Worm (Caenorhabditis elegans) whole organism, L4 larva: ENCODE measurements around the gene gcna-1.

Experiments
- F10B5.3 ChIP-seq: sonication (generic microtip); optimal IDR thresholded peaks from 2 replicates; lab custom pipeline; 2016; ENCODE audit warnings: mild to moderate bottlenecking, missing genetic modification characterization, missing compliant biosample characterization
- F26F4.8 ChIP-seq: fragments of 200-800 bp; sonication (Bioruptor generic); conservative IDR thresholded peaks from 2 replicates; pipeline ENCODE4 v1.3.6; 2022; ENCODE audit warnings: missing genetic modification characterization, missing compliant biosample characterization
- F44E2.7 ChIP-seq: fragments of 200-800 bp; sonication (Bioruptor generic); IDR thresholded peaks from 2 replicates; pipeline ENCODE4 v2.1.2; 2022; ENCODE audit warnings: missing genetic modification characterization, missing compliant biosample characterization
- R02D3.7 ChIP-seq: fragments of 150-350 bp; sonication (generic microtip); optimal IDR thresholded peaks from 3 replicates; lab custom pipeline; 2014; ENCODE audit warnings: missing biosample characterization, missing genetic modification characterization
- T20F7.1 ChIP-seq: fragments of 200-800 bp; sonication (Bioruptor generic); optimal IDR thresholded peaks from 2 replicates; lab custom pipeline; 2018; ENCODE audit warnings: mild to moderate bottlenecking, missing genetic modification characterization, missing compliant biosample characterization
- Y48G9A.11 ChIP-seq: fragments of 200-800 bp; sonication (Bioruptor generic); IDR thresholded peaks from 2 replicates; pipeline ENCODE4 v1.3.6; 2022; ENCODE audit warnings: missing genetic modification reagents, missing genetic modification characterization, missing compliant biosample characterization
- ZK337.2 ChIP-seq: fragments of 200-800 bp; sonication (Bioruptor generic); IDR thresholded peaks from 2 replicates; pipeline ENCODE4 v1.3.6; 2022; ENCODE audit warnings: missing genetic modification reagents, missing genetic modification characterization, missing compliant biosample characterization
- aha-1 ChIP-seq: fragments of 150-350 bp; peaks from one replicate; lab custom pipeline; 2014; ENCODE audit warnings: missing biosample characterization, missing genetic modification characterization
- ama-1 ChIP-seq: fragments of 150-350 bp; optimal IDR thresholded peaks from 2 replicates; lab custom pipeline; 2014; ENCODE audit warnings: inconsistent platforms, mixed read lengths
- arid-1 ChIP-seq: fragments of 200-800 bp; sonication (Bioruptor generic); conservative IDR thresholded peaks from 2 replicates; pipeline ENCODE4 v1.3.6; 2022; ENCODE audit warnings: missing genetic modification reagents, missing genetic modification characterization, missing compliant biosample characterization
- ceh-28 ChIP-seq: fragments of 150-350 bp; optimal IDR thresholded peaks from 2 replicates; lab custom pipeline; 2014; ENCODE audit warnings: missing biosample characterization, missing genetic modification reagents, missing genetic modification characterization
- cey-2 ChIP-seq: sonication (generic microtip); optimal IDR thresholded peaks from 3 replicates; lab custom pipeline; 2017; ENCODE audit warnings: missing genetic modification characterization, mild to moderate bottlenecking, missing compliant biosample characterization, antibody characterized with exemption, borderline replicate concordance; ENCODE audit not compliant: insufficient read depth
- daf-19 ChIP-seq: fragments of 200-800 bp; sonication (Bioruptor generic); conservative IDR thresholded peaks from 2 replicates; pipeline ENCODE4 v1.3.6; 2022; ENCODE audit warnings: missing genetic modification characterization, missing compliant biosample characterization
- dmd-6 ChIP-seq: fragments of 200-800 bp; sonication (Bioruptor generic); IDR thresholded peaks from 2 replicates; pipeline ENCODE4 v1.3.6; 2022; ENCODE audit warnings: missing genetic modification reagents, missing genetic modification characterization, missing compliant biosample characterization
- dpl-1 ChIP-seq: fragments of 150-350 bp; optimal IDR thresholded peaks from 2 replicates; lab custom pipeline; 2014; ENCODE audit warnings: missing biosample characterization, missing genetic modification reagents, missing genetic modification characterization
- egl-27 ChIP-seq: sonication (generic microtip); optimal IDR thresholded peaks from 3 replicates; lab custom pipeline; 2017; ENCODE audit warnings: missing biosample characterization, missing genetic modification reagents, missing genetic modification characterization
- fos-1 ChIP-seq: fragments of 150-350 bp; optimal IDR thresholded peaks from 2 replicates; lab custom pipeline; 2014; ENCODE audit warnings: missing biosample characterization, missing genetic modification characterization
- gei-8 ChIP-seq: fragments of 200-800 bp; sonication (Bioruptor generic); optimal IDR thresholded peaks from 2 replicates; lab custom pipeline; 2018; ENCODE audit warnings: mild to moderate bottlenecking, missing genetic modification characterization, missing compliant biosample characterization
- hif-1 ChIP-seq, 2 experiments: sonication (generic microtip); optimal IDR thresholded peaks; 2 replicates each; lab custom pipeline; 2016 to 2017; ENCODE audit warnings: missing compliant biosample characterization in 2 of 2, missing genetic modification characterization in 2 of 2, missing genetic modification reagents in 2 of 2, missing genotype in 2 of 2, mild to moderate bottlenecking in 1 of 2
- hlh-11 ChIP-seq: fragments of 200-800 bp; sonication (Bioruptor generic); optimal IDR thresholded peaks from 2 replicates; lab custom pipeline; 2018; ENCODE audit warnings: mild to moderate bottlenecking, missing genetic modification characterization, missing compliant biosample characterization
- hlh-30 ChIP-seq: sonication (generic microtip); optimal IDR thresholded peaks from 2 replicates; lab custom pipeline; 2017; ENCODE audit warnings: antibody characterized with exemption, mild to moderate bottlenecking, missing genetic modification characterization, missing compliant biosample characterization; ENCODE audit not compliant: insufficient read depth
- hmg-1.1 ChIP-seq: fragments of 200-800 bp; sonication (Bioruptor generic); IDR thresholded peaks from 2 replicates; pipeline ENCODE4 v1.3.6; 2022; ENCODE audit warnings: missing genetic modification reagents, missing genetic modification characterization, missing compliant biosample characterization
- lin-1 ChIP-seq: fragments of 200-800 bp; sonication (Bioruptor generic); IDR thresholded peaks from 2 replicates; pipeline ENCODE4 v1.3.6; 2022; ENCODE audit warnings: missing genetic modification reagents, missing genetic modification characterization, missing compliant biosample characterization
- lin-15B ChIP-seq: fragments of 150-350 bp; sonication (generic microtip); optimal IDR thresholded peaks from 3 replicates; lab custom pipeline; 2014; ENCODE audit warnings: missing biosample characterization, missing genetic modification characterization
- lin-29 ChIP-seq: fragments of 200-800 bp; sonication (Bioruptor generic); IDR thresholded peaks from 2 replicates; pipeline ENCODE4 v1.3.6; 2022; ENCODE audit warnings: missing genetic modification reagents, missing genetic modification characterization, missing compliant biosample characterization
- lsy-2 ChIP-seq, 2 experiments: fragments of 150-350 bp in 1 of 2; sonication (generic microtip) in 1 of 2; optimal IDR thresholded peaks; 2 replicates each; lab custom pipeline; 2014 to 2017; ENCODE audit warnings: missing biosample characterization in 2 of 2, missing genetic modification characterization in 2 of 2
- mes-2 ChIP-seq: sonication (generic microtip); optimal IDR thresholded peaks from 2 replicates; lab custom pipeline; 2016; ENCODE audit warnings: missing genotype, mild to moderate bottlenecking, missing genetic modification characterization, missing compliant biosample characterization; ENCODE audit not compliant: poor library complexity, severe bottlenecking
- mxl-3 ChIP-seq: fragments of 200-800 bp; sonication (Bioruptor generic); optimal IDR thresholded peaks from 2 replicates; lab custom pipeline; 2018; ENCODE audit warnings: mild to moderate bottlenecking, missing genetic modification characterization, missing compliant biosample characterization
- nhr-102 ChIP-seq: sonication (generic microtip); optimal IDR thresholded peaks from 2 replicates; lab custom pipeline; 2016; ENCODE audit warnings: mild to moderate bottlenecking, missing genetic modification characterization, moderate library complexity, missing compliant biosample characterization
- nhr-25 ChIP-seq: sonication (generic microtip); optimal IDR thresholded peaks from 2 replicates; lab custom pipeline; 2017; ENCODE audit warnings: missing genetic modification characterization, mild to moderate bottlenecking, missing compliant biosample characterization, antibody characterized with exemption, moderate library complexity, borderline replicate concordance; ENCODE audit not compliant: insufficient read depth
- nhr-28 ChIP-seq: fragments of 150-350 bp; optimal IDR thresholded peaks from 2 replicates; lab custom pipeline; 2014; ENCODE audit warnings: missing biosample characterization, missing genetic modification characterization
- nhr-6 ChIP-seq: fragments of 150-350 bp; optimal IDR thresholded peaks from 2 replicates; lab custom pipeline; 2014; ENCODE audit warnings: missing biosample characterization, missing genetic modification characterization
- nhr-77 ChIP-seq: fragments of 150-350 bp; optimal IDR thresholded peaks from 2 replicates; lab custom pipeline; 2014; ENCODE audit warnings: missing biosample characterization, missing genetic modification characterization
- pqm-1 ChIP-seq: sonication (generic microtip); optimal IDR thresholded peaks from 2 replicates; lab custom pipeline; 2017; ENCODE audit warnings: missing biosample characterization, missing genetic modification characterization
- rbr-2 ChIP-seq: sonication (generic microtip); optimal IDR thresholded peaks from 2 replicates; lab custom pipeline; 2016; ENCODE audit warnings: missing genotype, missing genetic modification characterization, missing compliant biosample characterization
- sdz-12 ChIP-seq: fragments of 200-800 bp; sonication (Bioruptor generic); optimal IDR thresholded peaks from 2 replicates; lab custom pipeline; 2018; ENCODE audit warnings: mild to moderate bottlenecking, missing genetic modification characterization, missing compliant biosample characterization
- skn-1 ChIP-seq: fragments of 150-350 bp; optimal IDR thresholded peaks from 2 replicates; lab custom pipeline; 2014; ENCODE audit warnings: missing biosample characterization, missing genetic modification characterization
- unc-39 ChIP-seq: sonication (generic microtip); optimal IDR thresholded peaks from 2 replicates; lab custom pipeline; 2017; ENCODE audit warnings: missing biosample characterization, missing genetic modification characterization
- unc-62 ChIP-seq, 3 experiments: fragments of 150-350 bp in 1 of 3; sonication (generic microtip); optimal IDR thresholded peaks in 2 of 3; peaks in 1 of 3; 1 replicate in 1 of 3; 2 replicates in 2 of 3; lab custom pipeline; 2014 to 2017; ENCODE audit warnings: missing biosample characterization in 3 of 3, missing genetic modification characterization in 3 of 3, missing genetic modification reagents in 3 of 3, missing genotype in 1 of 3
- zfp-2 ChIP-seq: sonication (generic microtip); optimal IDR thresholded peaks from 2 replicates; lab custom pipeline; 2016; ENCODE audit warnings: mild to moderate bottlenecking, missing genetic modification characterization, missing compliant biosample characterization
- zip-2 ChIP-seq: fragments of 150-350 bp; optimal IDR thresholded peaks from 2 replicates; lab custom pipeline; 2014; ENCODE audit warnings: missing biosample characterization, missing genetic modification characterization

The gcna-1 gene

DNA sequence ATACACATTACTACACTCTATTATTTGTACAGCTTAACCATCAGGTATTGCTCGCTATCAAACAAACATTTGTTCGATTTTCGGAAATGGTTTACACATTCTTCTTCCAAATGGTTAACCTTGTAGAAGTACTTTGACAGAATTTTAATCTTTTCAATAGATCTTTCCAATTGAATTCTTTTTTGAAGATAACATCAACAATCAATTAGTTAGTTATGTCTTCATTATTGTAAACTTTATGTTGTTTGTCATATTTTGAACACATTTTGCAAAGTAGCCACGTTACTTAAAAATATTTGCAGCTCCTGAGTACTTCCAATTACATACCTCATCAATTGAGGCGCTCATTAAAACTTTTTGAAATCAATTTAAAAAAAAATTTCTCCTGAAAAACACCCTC lies 43.5 kb downstream of the gcna-1 start:
- no peak for TF ChIP-seq rbr-2 (tag; lab: Kevin White, UChicago)
- peak in 1 of 2 experiments; percentile 10 for TF ChIP-seq unc-62 (GFP tag; optimal IDR thresholded peaks at IDR 0.05 in 1 of 2; lab: Kevin White, UChicago)
- TF ChIP-seq unc-62 (tag; optimal IDR thresholded peaks at IDR 0.05; lab: Kevin White, UChicago), result no peak

DNA sequence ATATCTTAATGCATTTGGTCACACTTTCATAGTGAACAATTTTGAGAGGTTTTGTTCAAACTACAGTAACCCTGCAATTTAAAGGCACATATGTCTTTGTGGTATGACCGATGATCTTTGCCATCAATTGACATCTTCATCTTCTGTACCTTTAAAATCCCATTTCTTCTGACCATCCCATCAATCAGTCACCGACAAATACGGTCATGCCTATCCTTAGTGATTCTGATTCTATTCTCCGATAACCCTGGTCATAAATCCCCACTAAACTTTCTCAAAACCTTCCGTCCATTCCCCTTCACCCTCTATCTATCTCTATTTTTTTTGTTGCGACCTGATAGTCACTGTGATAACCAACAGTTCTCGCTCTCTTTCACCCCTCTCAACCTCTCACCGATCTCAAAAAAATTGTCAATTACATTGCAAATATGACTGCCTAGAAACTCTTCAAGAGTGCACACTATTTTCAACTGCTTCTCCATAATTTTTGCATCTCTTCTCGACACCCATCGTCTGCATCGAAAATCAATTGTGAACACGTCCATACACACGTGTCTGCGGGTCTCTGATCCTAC lies 44.7 kb downstream of the gcna-1 start:
- TF ChIP-seq nhr-25 (tag; lab: Kevin White, UChicago) (no peak), nhr-77 (tag; lab: Kevin White, UChicago) (no peak), pqm-1 (peak; percentile 70), hlh-30 (peak; percentile 7), hlh-11 (peak; percentile 48), mxl-3 (GFP tag; lab: Kevin White, UChicago) (peak; percentile 76), dmd-6 (GFP tag; lab: Robert Waterston, UW) (peak; percentile 41; the same call in 1 of the 2 replicates), nhr-28 (peak; percentile 40), unc-39 (tag; lab: Kevin White, UChicago) (no peak), unc-62 (GFP tag; optimal IDR thresholded peaks at IDR 0.05 in 1 of 2; lab: Kevin White, UChicago) (peak in 1 of 2 experiments; percentile 63), unc-62 (tag; optimal IDR thresholded peaks at IDR 0.05; lab: Kevin White, UChicago) (no peak), gei-8 (GFP tag; lab: Kevin White, UChicago) (no peak)
- TF ChIP-seq, all 104 proteins: peak for 7

- TF ChIP-seq lin-29 (GFP tag; lab: Robert Waterston, UW), result no peak
- peak; percentile 96 for TF ChIP-seq aha-1 (tag; lab: Kevin White, UChicago)
These were observed 47.3 kb downstream of the gcna-1 start for ce11 chrIII:5961560-5961959.

DNA sequence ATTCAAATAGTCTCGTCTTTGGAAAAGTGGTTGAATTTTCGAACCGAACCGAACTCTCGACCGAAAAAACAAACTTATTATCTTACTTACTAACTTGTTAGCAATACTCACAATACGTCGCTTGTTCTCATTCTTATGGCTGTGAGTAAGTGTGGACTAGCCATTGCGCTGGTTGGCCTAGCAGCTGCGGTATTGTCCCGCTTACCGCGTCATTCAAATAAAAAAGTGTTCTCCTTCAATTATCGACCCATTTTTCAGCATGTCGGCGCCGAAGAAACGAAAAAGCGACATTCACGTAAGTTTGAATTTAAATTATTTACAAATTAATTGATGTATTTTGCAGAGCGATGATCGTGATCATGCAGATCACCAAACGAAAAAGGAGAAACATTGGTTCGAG lies 49.8 kb downstream of the gcna-1 start:
- TF ChIP-seq mes-2 (tag; lab: Kevin White, UChicago) (peak; percentile 73), dpl-1 (peak; percentile 2), ama-1 (lab: Kevin White, UChicago) (no peak)

DNA sequence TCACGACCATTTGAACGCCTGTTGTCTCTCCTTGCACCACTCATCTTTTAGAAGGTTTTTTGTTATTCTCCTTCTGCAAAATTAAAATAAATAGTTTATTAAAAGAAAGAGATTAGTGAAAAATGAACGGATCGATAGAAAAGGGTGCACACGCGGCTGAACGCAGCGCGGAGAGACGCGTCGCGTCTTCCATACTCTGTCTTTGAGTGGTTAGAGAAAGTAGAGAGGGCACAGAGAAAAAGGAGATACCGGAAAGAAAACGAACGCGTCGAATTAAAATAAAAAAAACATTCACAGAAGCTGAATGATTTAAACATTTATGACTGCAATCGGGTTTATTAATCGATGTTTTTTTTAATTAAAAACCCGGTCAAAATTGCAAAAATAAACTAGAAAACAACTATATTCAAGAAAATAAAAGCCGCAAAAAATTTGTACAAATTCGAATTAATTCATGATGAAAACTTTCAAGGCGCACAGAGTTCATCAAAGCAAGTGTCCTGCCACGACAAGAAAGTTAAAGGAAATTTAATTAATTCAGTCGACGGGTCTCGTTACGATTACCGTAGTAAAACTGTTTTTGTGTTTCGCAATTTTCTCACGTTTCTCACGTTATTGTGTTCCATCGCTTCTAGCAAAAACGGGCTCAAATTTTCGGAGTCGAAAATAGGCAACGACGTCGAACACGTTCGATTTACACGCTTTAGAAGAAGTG lies 50.6 kb downstream of the gcna-1 start, which contains the start of the genes nono-1 and nop-1:
TSS of gene nono-1 (minus strand) at position 75 of the 715 bp plus-strand sequence.
TSS of gene nop-1 (plus strand) at position 551 of the 715 bp plus-strand sequence.
- TF ChIP-seq F44E2.7 (GFP tag; lab: Robert Waterston, UW), result no peak
- TF ChIP-seq Y48G9A.11 (GFP tag; lab: Robert Waterston, UW), result no peak
- TF ChIP-seq nhr-102, result no peak
- TF ChIP-seq fos-1 (tag; lab: Kevin White, UChicago), result no peak
- no peak for TF ChIP-seq skn-1 (tag; lab: Kevin White, UChicago)
- TF ChIP-seq cey-2 (tag; lab: Kevin White, UChicago), result no peak
- no peak for TF ChIP-seq ZK337.2 (GFP tag; lab: Robert Waterston, UW)
- no peak for TF ChIP-seq daf-19
- TF ChIP-seq sdz-12 (GFP tag; lab: Kevin White, UChicago), result no peak
- TF ChIP-seq lin-1 (GFP tag; lab: Robert Waterston, UW), result no peak
- TF ChIP-seq zip-2 (tag; lab: Kevin White, UChicago), result no peak
- TF ChIP-seq egl-27 (tag; lab: Kevin White, UChicago), result no peak
- TF ChIP-seq dmd-6 (GFP tag; lab: Robert Waterston, UW), result no peak
- TF ChIP-seq F10B5.3, result no peak
- TF ChIP-seq mxl-3 (GFP tag; lab: Kevin White, UChicago), result no peak
- no peak for TF ChIP-seq lin-15B (tag; lab: Kevin White, UChicago)
- peak; percentile 43 for TF ChIP-seq mes-2 (tag; lab: Kevin White, UChicago)
- TF ChIP-seq T20F7.1, result no peak
- peak; percentile 58 for TF ChIP-seq aha-1 (tag; lab: Kevin White, UChicago)
- TF ChIP-seq R02D3.7 (tag; lab: Kevin White, UChicago), result no peak
- no peak for TF ChIP-seq F26F4.8 (GFP tag; lab: Robert Waterston, UW)
- no peak for TF ChIP-seq hmg-1.1 (GFP tag; lab: Robert Waterston, UW)
- TF ChIP-seq arid-1 (GFP tag; lab: Robert Waterston, UW), result no peak
- no peak for TF ChIP-seq ceh-28 (tag; lab: Kevin White, UChicago)
- TF ChIP-seq nhr-77 (tag; lab: Kevin White, UChicago), result no peak
- no peak for TF ChIP-seq zfp-2 (tag; lab: Kevin White, UChicago)
- peak in 1 of 2 experiments; percentile 17 for TF ChIP-seq lsy-2 (tag; optimal IDR thresholded peaks at IDR 0.05; lab: Kevin White, UChicago)
- no peak for TF ChIP-seq nhr-6 (tag; lab: Kevin White, UChicago)
- no peak for TF ChIP-seq hif-1 (tag; optimal IDR thresholded peaks at IDR 0.05; lab: Kevin White, UChicago)
